Fruit fly (Drosophila melanogaster): ENCODE results near the gene Elo68beta.

Gene Elo68beta

dm6 chr3L:11062441-11062840 is 39.1 kb downstream of the Elo68beta start, which contains the start of gene CG32069:
Gene CG32069 (minus strand): TSS chr3L:11062614.
- TF ChIP-seq CG9437 (GFP tag; optimal IDR thresholded peaks at IDR 0.05) (no peak), ind (GFP tag; optimal IDR thresholded peaks at IDR 0.05) (no peak), otp (GFP tag; IDR thresholded peaks at IDR 0.05) (no peak), CG9215 (GFP tag; IDR thresholded peaks at IDR 0.05) (no peak), hbn (GFP tag; IDR thresholded peaks at IDR 0.05; ENCODE audit: partially characterized antibody) (0 out of 2 replicates have a peak, but pooled peaks have one; percentile 20), CG13624 (GFP tag; optimal IDR thresholded peaks at IDR 0.05) (no peak), HLH3B (GFP tag; IDR thresholded peaks at IDR 0.05) (no peak), CG10565 (GFP tag; optimal IDR thresholded peaks at IDR 0.05) (no peak), CG8924 (tag; optimal IDR thresholded peaks at IDR 0.05) (no peak), yki (optimal IDR thresholded peaks at IDR 0.05) (no peak), CG4617 (GFP tag; optimal IDR thresholded peaks at IDR 0.05; ENCODE audit: borderline replicate concordance) (peak; percentile 5), gce (GFP tag; IDR thresholded peaks at IDR 0.05) (no peak), HLH54F (GFP tag; optimal IDR thresholded peaks at IDR 0.05) (no peak), HLH4C (GFP tag; IDR thresholded peaks at IDR 0.05; ENCODE audit: partially characterized antibody) (no peak), Chrac-16 (GFP tag; optimal IDR thresholded peaks at IDR 0.05) (no peak), rib (GFP tag; IDR thresholded peaks at IDR 0.05) (no peak), row (GFP tag; IDR thresholded peaks at IDR 0.05) (peak; percentile 39; the same call in 1 of the 3 replicates), CG7839 (tag; optimal IDR thresholded peaks at IDR 0.05) (no peak), CG31224 (GFP tag; IDR thresholded peaks at IDR 0.05) (no peak), TFAM (GFP tag; optimal IDR thresholded peaks at IDR 0.05) (no peak), dati (GFP tag; IDR thresholded peaks at IDR 0.05) (no peak), Ets97D (GFP tag; optimal IDR thresholded peaks at IDR 0.05) (no peak), emc (GFP tag; optimal IDR thresholded peaks at IDR 0.05) (no peak), CG10366 (GFP tag; IDR thresholded peaks at IDR 0.05) (no peak), klu (GFP tag; IDR thresholded peaks at IDR 0.05) (no peak), GATAe (GFP tag; conservative IDR thresholded peaks at IDR 0.05) (no peak), tap (tag; optimal IDR thresholded peaks at IDR 0.05) (no peak), Sry-β (GFP tag; optimal IDR thresholded peaks at IDR 0.05) (peak; percentile 81), Deaf1 (tag; optimal IDR thresholded peaks at IDR 0.05) (no peak), CG17328 (GFP tag; IDR thresholded peaks at IDR 0.05) (no peak), CG7372 (GFP tag; IDR thresholded peaks at IDR 0.05) (no peak), Sox102F (GFP tag; optimal IDR thresholded peaks at IDR 0.05) (no peak), CG42726 (GFP tag; IDR thresholded peaks at IDR 0.05; ENCODE audit: partially characterized antibody) (no peak), sens-2 (GFP tag; IDR thresholded peaks at IDR 0.05) (no peak), CG9932 (GFP tag; IDR thresholded peaks at IDR 0.05) (no peak), CG13775 (GFP tag; optimal IDR thresholded peaks at IDR 0.05) (no peak), Nf-YC (tag; optimal IDR thresholded peaks at IDR 0.05) (no peak), Dp (GFP tag; optimal IDR thresholded peaks at IDR 0.05) (peak; percentile 84), ci (GFP tag; IDR thresholded peaks at IDR 0.05) (no peak), cato (GFP tag; optimal IDR thresholded peaks at IDR 0.05; ENCODE audit: borderline replicate concordance) (no peak), oc (tag; optimal IDR thresholded peaks at IDR 0.05) (no peak), CG18764 (GFP tag; optimal IDR thresholded peaks at IDR 0.05) (no peak), tll (GFP tag; optimal IDR thresholded peaks at IDR 0.05) (no peak), HmgZ (tag; optimal IDR thresholded peaks at IDR 0.05) (peak; percentile 0), CG2889 (GFP tag; IDR thresholded peaks at IDR 0.05) (no peak), Med (GFP tag) (no peak), CG12236 (GFP tag; optimal IDR thresholded peaks at IDR 0.05) (no peak), dmrt99B (tag; optimal IDR thresholded peaks at IDR 0.05) (no peak), CG6254 (GFP tag; optimal IDR thresholded peaks at IDR 0.05) (no peak), psq (GFP tag; optimal IDR thresholded peaks at IDR 0.05) (no peak), CG30403 (GFP tag; optimal IDR thresholded peaks at IDR 0.05) (no peak), CG5953 (GFP tag; IDR thresholded peaks at IDR 0.05) (no peak), CG1024 (GFP tag; IDR thresholded peaks at IDR 0.05) (no peak)
